Worm (Caenorhabditis elegans): Measurements from ENCODE around the gene gldi-11.

ce11 chrII:4934954-4935353 is 10.6 kb downstream of the gldi-11 start, which contains the start of gene gst-30:
- TF ChIP-seq nfya-1 (tag; optimal IDR thresholded peaks at IDR 0.05; ENCODE audit: borderline replicate concordance, insufficient read depth), result no peak
- no peak for TF ChIP-seq rec-8 (tag; optimal IDR thresholded peaks at IDR 0.05)
- TF ChIP-seq egrh-3 (GFP tag; IDR thresholded peaks at IDR 0.05), result no peak
- TF ChIP-seq zfh-2 (GFP tag; conservative IDR thresholded peaks at IDR 0.05), result no peak
- TF ChIP-seq lag-1 (GFP tag; IDR thresholded peaks at IDR 0.05), result no peak

All from whole organism, young adult.